Fruit fly (Drosophila melanogaster) whole organism, embryonic: ENCODE results near the gene APP-BP1.

Experiments
- Antp ChIP-seq: fragments of 200-800 bp; sonication (Bioruptor generic); optimal IDR thresholded peaks from 3 replicates; lab custom pipeline; 2016; ENCODE audit warnings: missing biosample characterization, missing genetic modification characterization
- Awh ChIP-seq: fragments of 200-800 bp; sonication (Bioruptor generic); IDR thresholded peaks from 2 replicates; pipeline ENCODE4, ENCODE4 v1.3.6; 2022; ENCODE audit warnings: missing biosample characterization, missing genetic modification characterization
- BEAF-32 ChIP-seq: fragments of 200-800 bp; sonication (Bioruptor generic); optimal IDR thresholded peaks from 3 replicates; lab custom pipeline; 2017; ENCODE audit warnings: missing biosample characterization, missing genetic modification characterization, mild to moderate bottlenecking, moderate library complexity, missing genetic modification reagents
- Bgb ChIP-seq: fragments of 200-800 bp; sonication (Bioruptor generic); IDR thresholded peaks from 2 replicates; pipeline ENCODE4 v1.3.6; 2022; ENCODE audit warnings: missing biosample characterization, missing genetic modification characterization; ENCODE audit not compliant: partially characterized antibody
- CG11085 ChIP-seq: fragments of 200-800 bp; sonication (Bioruptor generic); IDR thresholded peaks from 2 replicates; pipeline ENCODE4 v1.3.6; 2022; ENCODE audit warnings: missing biosample characterization, missing genetic modification characterization
- CG13287 ChIP-seq: fragments of 200-800 bp; sonication (Bioruptor generic); IDR thresholded peaks from 2 replicates; pipeline ENCODE4 v1.3.6; 2022; ENCODE audit warnings: missing biosample characterization, missing genetic modification characterization; ENCODE audit not compliant: partially characterized antibody
- CG14441 ChIP-seq: fragments of 200-800 bp; sonication (Bioruptor generic); IDR thresholded peaks from 2 replicates; pipeline ENCODE4 v1.3.6; 2022; ENCODE audit warnings: missing biosample characterization, missing genetic modification characterization
- CG1603 ChIP-seq: fragments of 200-800 bp; sonication (Bioruptor generic); optimal IDR thresholded peaks from 2 replicates; lab custom pipeline; 2019; ENCODE audit warnings: missing biosample characterization, mild to moderate bottlenecking, missing genetic modification characterization, moderate library complexity
- CG17568 ChIP-seq: fragments of 200-800 bp; sonication (Bioruptor generic); optimal IDR thresholded peaks from 2 replicates; lab custom pipeline; 2018; ENCODE audit warnings: missing biosample characterization, mild to moderate bottlenecking, missing genetic modification characterization, moderate library complexity
- CG18011 ChIP-seq: fragments of 200-800 bp; sonication (Bioruptor generic); optimal IDR thresholded peaks from 2 replicates; lab custom pipeline; 2017; ENCODE audit warnings: missing biosample characterization, missing genetic modification characterization, mild to moderate bottlenecking, moderate library complexity, missing genotype
- CG18599 ChIP-seq: fragments of 200-800 bp; sonication (Bioruptor generic); optimal IDR thresholded peaks from 3 replicates; lab custom pipeline; 2017; ENCODE audit warnings: missing biosample characterization, missing genetic modification characterization, mild to moderate bottlenecking, moderate library complexity, missing genetic modification reagents
- CG2202 ChIP-seq: fragments of 200-800 bp; sonication (Bioruptor generic); optimal IDR thresholded peaks from 2 replicates; lab custom pipeline; 2018; ENCODE audit warnings: missing biosample characterization, mild to moderate bottlenecking, missing genetic modification characterization
- CG34422 ChIP-seq: fragments of 200-800 bp; sonication (Bioruptor generic); IDR thresholded peaks from 3 replicates; pipeline ENCODE4 v1.3.6; 2022; ENCODE audit warnings: missing biosample characterization, missing genetic modification characterization
- CG4360 ChIP-seq: fragments of 200-800 bp; sonication (Bioruptor generic); IDR thresholded peaks from 2 replicates; pipeline ENCODE4 v1.3.6; 2022; ENCODE audit warnings: missing biosample characterization, missing genetic modification characterization
- CG6683 ChIP-seq: fragments of 200-800 bp; sonication (Bioruptor generic); optimal IDR thresholded peaks from 2 replicates; lab custom pipeline; 2017; ENCODE audit warnings: missing biosample characterization, mild to moderate bottlenecking, missing genetic modification characterization, missing genetic modification reagents
- CG6791 ChIP-seq: fragments of 200-800 bp; sonication (Bioruptor generic); IDR thresholded peaks from 3 replicates; pipeline ENCODE4 v1.3.6; 2022; ENCODE audit warnings: missing biosample characterization, missing genetic modification characterization; ENCODE audit not compliant: partially characterized antibody
- CG9727 ChIP-seq: fragments of 200-800 bp; sonication (Bioruptor generic); optimal IDR thresholded peaks from 3 replicates; lab custom pipeline; 2017; ENCODE audit warnings: missing biosample characterization, mild to moderate bottlenecking, missing genetic modification characterization
- CrebB ChIP-seq: fragments of 200-800 bp; sonication (Bioruptor generic); optimal IDR thresholded peaks from 3 replicates; lab custom pipeline; 2018; ENCODE audit warnings: missing biosample characterization, mild to moderate bottlenecking, missing genetic modification characterization
- Dp ChIP-seq: fragments of 200-800 bp; sonication (Bioruptor generic); optimal IDR thresholded peaks from 2 replicates; lab custom pipeline; 2018; ENCODE audit warnings: missing biosample characterization, mild to moderate bottlenecking, missing genetic modification characterization, moderate library complexity
- Drgx ChIP-seq: fragments of 200-800 bp; sonication (Bioruptor generic); IDR thresholded peaks from 2 replicates; pipeline ENCODE4 v1.3.6; 2022; ENCODE audit warnings: missing biosample characterization, missing genetic modification characterization
- E2f2 ChIP-seq: fragments of 200-800 bp; sonication (Bioruptor generic); IDR thresholded peaks from 2 replicates; pipeline ENCODE4 v1.3.6; 2022; ENCODE audit warnings: missing biosample characterization, missing genetic modification characterization
- Fer1 ChIP-seq: fragments of 200-800 bp; sonication (Bioruptor generic); optimal IDR thresholded peaks from 2 replicates; lab custom pipeline; 2017; ENCODE audit warnings: missing biosample characterization, mild to moderate bottlenecking, missing genetic modification characterization
- Fer2 ChIP-seq: fragments of 200-800 bp; sonication (Bioruptor generic); optimal IDR thresholded peaks from 2 replicates; lab custom pipeline; 2018; ENCODE audit warnings: missing biosample characterization, mild to moderate bottlenecking, missing genetic modification characterization, moderate library complexity
- HLHmδ ChIP-seq: fragments of 200-800 bp; sonication (Bioruptor generic); optimal IDR thresholded peaks from 2 replicates; lab custom pipeline; 2018; ENCODE audit warnings: missing biosample characterization, mild to moderate bottlenecking, missing genetic modification characterization, moderate library complexity
- Hey ChIP-seq: fragments of 200-800 bp; sonication (Bioruptor generic); optimal IDR thresholded peaks from 3 replicates; lab custom pipeline; 2018; ENCODE audit warnings: missing biosample characterization, mild to moderate bottlenecking, missing genetic modification characterization
- Hmr ChIP-seq: fragments of 200-800 bp; sonication (Bioruptor generic); optimal IDR thresholded peaks from 3 replicates; lab custom pipeline; 2017; ENCODE audit warnings: mild to moderate bottlenecking, missing biosample characterization, missing genetic modification reagents, missing genetic modification characterization
- Kr ChIP-seq: fragments of 200-800 bp; sonication (Bioruptor generic); optimal IDR thresholded peaks from 2 replicates; lab custom pipeline; 2017; ENCODE audit warnings: missing biosample characterization, mild to moderate bottlenecking, missing genetic modification characterization
- MBD-R2 ChIP-seq: fragments of 200-800 bp; sonication (Bioruptor generic); IDR thresholded peaks from 2 replicates; pipeline ENCODE4 v1.3.6; 2022; ENCODE audit warnings: missing biosample characterization, missing genetic modification characterization
- Mad ChIP-seq: fragments of 200-800 bp; sonication (Bioruptor generic); optimal IDR thresholded peaks from 2 replicates; lab custom pipeline; 2016; ENCODE audit warnings: missing biosample characterization, missing genetic modification characterization
- Myb ChIP-seq: fragments of 200-800 bp; sonication (Bioruptor generic); optimal IDR thresholded peaks from 2 replicates; lab custom pipeline; 2016; ENCODE audit warnings: missing biosample characterization, missing genetic modification characterization
- NFAT ChIP-seq: fragments of 200-800 bp; sonication (Bioruptor generic); IDR thresholded peaks from 2 replicates; pipeline ENCODE4 v1.3.6; 2022; ENCODE audit warnings: missing biosample characterization, missing genetic modification characterization
- Side ChIP-seq: fragments of 200-800 bp; sonication (Bioruptor generic); optimal IDR thresholded peaks from 2 replicates; lab custom pipeline; 2016; ENCODE audit warnings: missing biosample characterization, missing genetic modification characterization
- Stat92E ChIP-seq, 3 experiments: fragments of >200 bp in 2 of 3; fragments of 200-800 bp in 1 of 3; sonication (Bioruptor generic) in 1 of 3; optimal IDR thresholded peaks; 2 replicates each; lab custom pipeline; 2017 to 2019; ENCODE audit warnings: missing biosample characterization in 3 of 3, missing genetic modification characterization in 3 of 3, mild to moderate bottlenecking in 1 of 3, moderate library complexity in 1 of 3
- amos ChIP-seq: fragments of 200-800 bp; sonication (Bioruptor generic); IDR thresholded peaks from 2 replicates; pipeline ENCODE4 v1.3.6; 2022; ENCODE audit warnings: missing biosample characterization, missing genetic modification characterization; ENCODE audit not compliant: partially characterized antibody
- chif ChIP-seq, 2 experiments: fragments of 200-800 bp; sonication (Bioruptor generic); optimal IDR thresholded peaks; 3 replicates each; lab custom pipeline; 2016; ENCODE audit warnings: missing biosample characterization in 2 of 2, missing genetic modification characterization in 2 of 2
- crp ChIP-seq, 2 experiments: fragments of 200-800 bp; sonication (Bioruptor generic); optimal IDR thresholded peaks; 2 replicates in 1 of 2; 3 replicates in 1 of 2; lab custom pipeline; 2017; ENCODE audit warnings: missing biosample characterization in 2 of 2, missing genetic modification characterization in 2 of 2, mild to moderate bottlenecking in 1 of 2, moderate library complexity in 1 of 2
- dmrt11E ChIP-seq: fragments of 200-800 bp; sonication (Bioruptor generic); optimal IDR thresholded peaks from 3 replicates; lab custom pipeline; 2018; ENCODE audit warnings: missing biosample characterization, mild to moderate bottlenecking, missing genetic modification characterization, moderate library complexity
- ems ChIP-seq: fragments of 200-800 bp; sonication (Bioruptor generic); optimal IDR thresholded peaks from 3 replicates; lab custom pipeline; 2016; ENCODE audit warnings: missing biosample characterization, missing genetic modification characterization
- en ChIP-seq: fragments of 200-800 bp; sonication (Bioruptor generic); optimal IDR thresholded peaks from 2 replicates; lab custom pipeline; 2016; ENCODE audit warnings: missing biosample characterization, missing genetic modification characterization
- gfzf ChIP-seq: fragments of 200-800 bp; sonication (Bioruptor generic); optimal IDR thresholded peaks from 2 replicates; lab custom pipeline; 2016; ENCODE audit warnings: missing biosample characterization, mild to moderate bottlenecking, missing genetic modification characterization, moderate library complexity
- h ChIP-seq: fragments of >200 bp; optimal IDR thresholded peaks from 2 replicates; lab custom pipeline; 2017
- lola ChIP-seq, 3 experiments: fragments of >200 bp in 2 of 3; fragments of 200-800 bp in 1 of 3; sonication (Bioruptor generic) in 1 of 3; optimal IDR thresholded peaks; 2 replicates each; lab custom pipeline; 2017 to 2019; ENCODE audit warnings: missing biosample characterization in 3 of 3, missing genetic modification characterization in 3 of 3, mild to moderate bottlenecking in 1 of 3, moderate library complexity in 1 of 3
- maf-S ChIP-seq: fragments of 200-800 bp; sonication (Bioruptor generic); optimal IDR thresholded peaks from 2 replicates; lab custom pipeline; 2016; ENCODE audit warnings: missing biosample characterization, missing genetic modification characterization
- pho ChIP-seq: fragments of 200-800 bp; sonication (Bioruptor generic); optimal IDR thresholded peaks from 2 replicates; lab custom pipeline; 2016; ENCODE audit warnings: missing biosample characterization, missing genetic modification characterization
- ranshi ChIP-seq: fragments of 200-800 bp; sonication (Bioruptor generic); IDR thresholded peaks from 2 replicates; pipeline ENCODE4 v1.3.6; 2022; ENCODE audit warnings: missing biosample characterization, missing genetic modification characterization
- salm ChIP-seq: fragments of 200-800 bp; sonication (Bioruptor generic); optimal IDR thresholded peaks from 2 replicates; lab custom pipeline; 2018; ENCODE audit warnings: missing biosample characterization, mild to moderate bottlenecking, missing genetic modification characterization
- slp2 ChIP-seq: fragments of 200-800 bp; sonication (Bioruptor generic); optimal IDR thresholded peaks from 2 replicates; lab custom pipeline; 2016; ENCODE audit warnings: missing biosample characterization, missing genetic modification characterization
- sqz ChIP-seq: fragments of 200-800 bp; sonication (Bioruptor generic); optimal IDR thresholded peaks from 3 replicates; lab custom pipeline; 2018; ENCODE audit warnings: missing biosample characterization, mild to moderate bottlenecking, missing genetic modification characterization
- yki ChIP-seq: fragments of >200 bp; optimal IDR thresholded peaks from 3 replicates; lab custom pipeline; 2018
- zf30C ChIP-seq: fragments of 200-800 bp; sonication (Bioruptor generic); optimal IDR thresholded peaks from 3 replicates; lab custom pipeline; 2018; ENCODE audit warnings: missing biosample characterization, mild to moderate bottlenecking, missing genetic modification characterization

Gene APP-BP1

DNA sequence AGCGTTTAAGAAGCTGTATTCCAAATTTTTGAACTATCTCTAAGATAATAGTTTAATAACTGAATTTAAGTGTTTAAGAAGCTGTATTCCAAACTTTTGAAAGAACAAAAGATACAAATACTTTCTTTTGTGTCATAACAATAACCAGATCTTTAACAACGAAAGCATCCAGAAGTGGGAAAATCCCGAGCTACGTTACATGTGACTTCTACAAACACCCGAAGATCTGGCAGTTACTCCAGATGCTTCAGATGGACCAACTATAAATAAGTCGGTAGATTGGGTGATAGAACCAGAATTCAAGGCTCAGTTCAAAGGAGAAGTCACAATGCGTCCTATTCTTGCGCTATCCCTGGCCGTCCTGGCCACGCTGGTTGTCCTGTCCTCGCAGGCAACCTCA is 9.7 kb downstream of the APP-BP1 start, which contains the start of gene CG12522:
TSS of gene CG12522 (plus strand) at position 301 of the 400 bp plus-strand sequence.
- no peak for TF ChIP-seq Mad (GFP tag; lab: Kevin White, UChicago)
- TF ChIP-seq ems, result no peak
- TF ChIP-seq Awh, result no peak
- no peak for TF ChIP-seq crp (GFP tag; optimal IDR thresholded peaks at IDR 0.05; lab: Kevin White, UChicago)
- TF ChIP-seq CG6791, result no peak
- no peak for TF ChIP-seq CG14441 (GFP tag; lab: Robert Waterston, UW)
- TF ChIP-seq dmrt11E (tag; lab: Kevin White, UChicago), result no peak
- no peak for TF ChIP-seq CG18599
- no peak for TF ChIP-seq Fer2 (tag; lab: Kevin White, UChicago)
- no peak for TF ChIP-seq yki
- TF ChIP-seq, all 482 proteins: peak for 0

DNA sequence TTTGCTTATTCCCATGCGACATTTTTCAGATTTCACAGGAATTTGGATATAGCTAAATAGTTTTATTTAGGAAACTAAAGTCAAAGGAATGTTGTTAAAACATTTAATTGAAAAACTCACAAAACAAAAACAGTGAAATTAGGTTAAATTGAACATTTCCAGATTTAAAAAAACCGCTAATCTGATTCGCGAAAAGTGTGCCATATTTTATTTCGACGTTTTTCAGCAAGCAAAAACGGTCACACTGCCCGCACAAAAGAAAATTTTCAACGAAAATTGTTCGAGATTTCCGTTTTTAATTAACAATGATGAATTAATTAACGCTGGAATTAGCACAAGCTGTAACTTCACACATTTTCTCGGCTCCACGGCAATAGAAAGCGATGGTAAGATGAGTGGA is 11.2 kb downstream of the APP-BP1 start, which contains the start of the genes CG34012 and emei:
TSS of gene CG34012 (minus strand) at position 52 of the 400 bp plus-strand sequence.
TSS of gene emei (plus strand) at position 237 of the 400 bp plus-strand sequence.
- TF ChIP-seq zf30C (GFP tag; lab: Kevin White, UChicago) (no peak), pho (GFP tag; lab: Kevin White, UChicago) (no peak), ranshi (GFP tag; lab: Robert Waterston, UW) (no peak), amos (GFP tag; lab: Robert Waterston, UW) (no peak), salm (tag; lab: Kevin White, UChicago) (no peak), CG17568 (GFP tag; lab: Kevin White, UChicago) (no peak), Kr (GFP tag; lab: Kevin White, UChicago) (no peak), Bgb (GFP tag; lab: Robert Waterston, UW) (no peak), CG9727 (GFP tag; lab: Kevin White, UChicago) (no peak), E2f2 (peak; percentile 88), en (GFP tag; lab: Kevin White, UChicago) (no peak), CrebB (tag; lab: Kevin White, UChicago) (no peak), CG2202 (tag; lab: Kevin White, UChicago) (no peak), Dp (GFP tag; lab: Kevin White, UChicago) (peak; percentile 80), MBD-R2 (GFP tag; lab: Robert Waterston, UW) (peak; percentile 41; the same call in 1 of the 2 replicates), lola (GFP tag; optimal IDR thresholded peaks at IDR 0.05; lab: Kevin White, UChicago) (no peak), Stat92E (GFP tag; optimal IDR thresholded peaks at IDR 0.05; lab: Kevin White, UChicago) (no peak), Fer1 (GFP tag; lab: Kevin White, UChicago) (no peak), BEAF-32 (GFP tag; lab: Kevin White, UChicago) (no peak), chif (GFP tag; optimal IDR thresholded peaks at IDR 0.05; lab: Kevin White, UChicago) (no peak), Hey (tag; lab: Kevin White, UChicago) (no peak), CG4360 (GFP tag; lab: Robert Waterston, UW) (no peak), maf-S (GFP tag; lab: Kevin White, UChicago) (no peak), CG11085 (GFP tag; lab: Robert Waterston, UW) (no peak), slp2 (GFP tag; lab: Kevin White, UChicago) (no peak), CG6683 (GFP tag; lab: Kevin White, UChicago) (no peak), HLHmδ (GFP tag; lab: Kevin White, UChicago) (no peak), Drgx (GFP tag; lab: Robert Waterston, UW) (no peak), Hmr (no peak), NFAT (GFP tag; lab: Robert Waterston, UW) (no peak), Myb (GFP tag; lab: Kevin White, UChicago) (peak; percentile 32), h (no peak), CG18011 (GFP tag; lab: Kevin White, UChicago) (no peak), gfzf (GFP tag; lab: Kevin White, UChicago) (peak; percentile 77), Antp (GFP tag; lab: Kevin White, UChicago) (no peak), CG1603 (tag; lab: Kevin White, UChicago) (no peak), Side (GFP tag; lab: Kevin White, UChicago) (no peak), CG34422 (GFP tag; lab: Robert Waterston, UW) (0 out of 3 replicates have a peak, but pooled peaks have one; percentile 37), sqz (no peak), CG13287 (GFP tag; lab: Robert Waterston, UW) (no peak)
